Worm (Caenorhabditis elegans): ENCODE measurements around the gene tkr-3.
"Not testable (repeated sequence)": the region's sequence is repeated elsewhere in the genome, so short reads cannot be mapped to it uniquely, and the experiment has no call there.

DNA sequence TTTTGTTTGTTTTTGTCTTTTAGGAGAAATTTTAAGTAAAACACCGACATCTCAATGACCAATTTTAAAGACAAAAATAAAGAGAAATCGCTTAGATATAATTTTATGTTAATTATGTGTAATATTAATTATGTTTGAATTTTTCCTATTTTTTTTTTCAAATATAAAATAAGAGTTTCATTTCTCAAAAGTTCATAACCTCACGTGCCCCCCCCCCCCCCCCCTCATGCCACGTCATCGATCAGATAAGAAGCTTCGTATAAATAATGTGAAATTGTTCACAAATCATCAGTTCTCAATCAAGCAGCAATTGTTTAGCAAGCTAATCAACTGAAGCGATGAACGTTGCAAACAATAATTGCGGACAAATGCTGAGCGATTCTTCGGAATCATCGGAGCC, 51.3 kb downstream of the tkr-3 start, which contains the start of gene C02B10.6:
- TF ChIP-seq W03F9.2, him-1, dao-5 (tag; optimal IDR thresholded peaks at IDR 0.05): not testable (repeated sequence)
